Worm (Caenorhabditis elegans): ENCODE data around the gene nos-3.

DNA sequence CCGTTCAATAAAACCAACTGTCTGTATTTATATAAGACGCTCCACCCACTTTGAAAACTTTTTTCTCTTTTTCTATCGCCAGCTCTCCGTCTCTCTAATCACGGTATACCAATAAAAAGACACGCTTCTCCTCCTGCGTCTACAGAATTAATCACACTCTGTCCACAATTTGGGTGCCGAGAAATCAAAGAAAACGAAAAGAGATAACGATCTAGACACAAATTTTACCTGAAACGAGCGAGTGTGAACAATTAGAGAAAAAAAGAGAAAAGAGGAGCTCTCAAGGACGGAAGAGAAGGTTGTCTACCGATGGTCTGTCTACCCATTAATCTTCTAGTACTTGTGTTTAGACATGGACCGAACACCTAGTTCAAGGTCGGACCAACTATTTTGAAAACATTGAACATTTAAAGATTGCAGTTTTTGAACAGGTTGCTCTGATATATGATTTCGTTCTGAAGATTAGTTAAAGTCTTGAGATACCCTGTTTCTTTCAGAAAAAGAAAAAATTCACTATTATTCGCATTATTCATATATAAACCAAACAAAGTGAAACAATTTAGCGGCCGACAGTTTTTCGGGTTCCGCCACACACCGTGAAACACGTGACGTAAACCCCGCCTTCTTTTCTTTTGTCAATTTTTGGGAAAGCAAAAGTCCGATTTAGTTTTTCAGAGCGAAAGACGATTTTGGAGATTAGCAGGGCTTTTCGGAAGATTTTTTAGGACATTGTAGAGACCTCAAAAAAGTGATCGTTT is 41.5 kb downstream of the nos-3 start, which contains the start of gene cyp-13A2:
- TF ChIP-seq hlh-15 (tag; optimal IDR thresholded peaks at IDR 0.05) (no peak), gmeb-2 (tag; optimal IDR thresholded peaks at IDR 0.05) (no peak), ztf-16 (tag; optimal IDR thresholded peaks at IDR 0.05) (no peak), mec-3 (tag; optimal IDR thresholded peaks at IDR 0.05; ENCODE audit: borderline replicate concordance) (no peak), ceh-18 (tag; optimal IDR thresholded peaks at IDR 0.05) (no peak), ttx-3 (tag; optimal IDR thresholded peaks at IDR 0.05) (no peak), pha-4 (tag; optimal IDR thresholded peaks at IDR 0.05) (no peak), hlh-8 (tag; optimal IDR thresholded peaks at IDR 0.05) (no peak), ceh-19 (GFP tag; optimal IDR thresholded peaks at IDR 0.05) (no peak), pqm-1 (tag; optimal IDR thresholded peaks at IDR 0.05) (no peak), pag-3 (tag; optimal IDR thresholded peaks at IDR 0.05; ENCODE audit: borderline replicate concordance) (no peak)
